Worm (Caenorhabditis elegans): Measurements from ENCODE around the gene C18H9.6.

C18H9.6 gene

ce11 chrII:6698784-6699183 is 2.6 kb downstream of the C18H9.6 start, which contains the start of gene C18H9.1:
TSS of gene C18H9.1 (plus strand) at chrII:6699084.
- TF ChIP-seq T26A5.8 (tag; optimal IDR thresholded peaks at IDR 0.05) (no peak), ceh-100 (GFP tag; IDR thresholded peaks at IDR 0.05) (no peak), dox-1 (GFP tag; IDR thresholded peaks at IDR 0.05) (no peak), sdz-38 (tag; optimal IDR thresholded peaks at IDR 0.05) (no peak), F22D6.2 (tag; optimal IDR thresholded peaks at IDR 0.05) (no peak), Y56A3A.18 (GFP tag; IDR thresholded peaks at IDR 0.05) (no peak)

ce11 chrII:6695388-6695787 is 6.0 kb downstream of the C18H9.6 start, which contains the start of gene C18H9.5:
TSS of gene C18H9.5 (minus strand) at chrII:6695566.
- TF ChIP-seq ZK185.1 (tag; optimal IDR thresholded peaks at IDR 0.05; ENCODE audit: poor library complexity, severe bottlenecking) (no peak), unc-130 (GFP tag; optimal IDR thresholded peaks at IDR 0.05) (no peak), rpc-1 (optimal IDR thresholded peaks at IDR 0.05) (no peak), rpc-1 (tag; optimal IDR thresholded peaks at IDR 0.05) (no peak), sdz-38 (tag; optimal IDR thresholded peaks at IDR 0.05) (no peak), madf-6 (GFP tag; IDR thresholded peaks at IDR 0.05) (no peak), mcd-1 (GFP tag; IDR thresholded peaks at IDR 0.05) (no peak), snpc-3.4 (tag; optimal IDR thresholded peaks at IDR 0.05) (no peak), Y67H2A.10 (GFP tag; conservative IDR thresholded peaks at IDR 0.05) (no peak), B0261.1 (tag; optimal IDR thresholded peaks at IDR 0.05) (no peak), Y53F4B.3 (GFP tag; IDR thresholded peaks at IDR 0.05) (no peak), tbp1 (GFP tag; optimal IDR thresholded peaks at IDR 0.05) (no peak), tbx-9 (tag; optimal IDR thresholded peaks at IDR 0.05; ENCODE audit: borderline replicate concordance) (no peak), cebp-2 (GFP tag; IDR thresholded peaks at IDR 0.05) (no peak), lsy-27 (tag; optimal IDR thresholded peaks at IDR 0.05; ENCODE audit: borderline replicate concordance, insufficient read depth) (no peak), Y79H2A.3 (GFP tag; conservative IDR thresholded peaks at IDR 0.05) (no peak)

ce11 chrII:6689088-6689487 is 12.3 kb downstream of the C18H9.6 start:
- TF ChIP-seq mes-4 (tag; optimal IDR thresholded peaks at IDR 0.05) (no peak), repo-1 (tag; optimal IDR thresholded peaks at IDR 0.05) (no peak), ztf-3 (GFP tag; optimal IDR thresholded peaks at IDR 0.05) (no peak), bed-2 (GFP tag; IDR thresholded peaks at IDR 0.05) (no peak), zfh-2 (GFP tag; conservative IDR thresholded peaks at IDR 0.05) (no peak), ztf-26 (tag; optimal IDR thresholded peaks at IDR 0.05) (no peak), F55B11.4 (tag; optimal IDR thresholded peaks at IDR 0.05; ENCODE audit: borderline replicate concordance, insufficient read depth) (no peak), aptf-3 (GFP tag; IDR thresholded peaks at IDR 0.05) (no peak), hlh-26 (GFP tag; conservative IDR thresholded peaks at IDR 0.05) (no peak), ceh-91 (GFP tag; IDR thresholded peaks at IDR 0.05) (no peak), K11D2.4 (GFP tag; IDR thresholded peaks at IDR 0.05) (no peak), ceh-79 (tag; optimal IDR thresholded peaks at IDR 0.05) (no peak), B0336.3 (GFP tag; IDR thresholded peaks at IDR 0.05) (no peak), tbp1 (GFP tag; optimal IDR thresholded peaks at IDR 0.05) (no peak), ztf-6 (GFP tag; IDR thresholded peaks at IDR 0.05) (no peak), ztf-25 (GFP tag; IDR thresholded peaks at IDR 0.05) (no peak), hlh-12 (tag; optimal IDR thresholded peaks at IDR 0.05) (no peak), cebp-1 (GFP tag; IDR thresholded peaks at IDR 0.05) (no peak), cebp-1 (tag; optimal IDR thresholded peaks at IDR 0.05) (no peak), egl-18 (GFP tag; IDR thresholded peaks at IDR 0.05) (no peak)
